Fruit fly (Drosophila melanogaster) whole organism, embryonic: Measurements from ENCODE around the gene Actn3.

Experiments
- CG10366 ChIP-seq: fragments of 200-800 bp; sonication (Bioruptor generic); IDR thresholded peaks from 2 replicates; pipeline ENCODE4 v1.3.6; 2022; ENCODE audit warnings: missing biosample characterization, missing genetic modification characterization
- CG10979 ChIP-seq: fragments of 200-800 bp; sonication (Bioruptor generic); optimal IDR thresholded peaks from 2 replicates; lab custom pipeline; 2018; ENCODE audit warnings: missing biosample characterization, mild to moderate bottlenecking, missing genetic modification characterization, moderate library complexity
- CG11504 ChIP-seq: fragments of 200-800 bp; sonication (Bioruptor generic); optimal IDR thresholded peaks from 3 replicates; lab custom pipeline; 2019; ENCODE audit warnings: missing biosample characterization, mild to moderate bottlenecking, missing genetic modification characterization, moderate library complexity
- CG11695 ChIP-seq: fragments of 200-800 bp; sonication (Bioruptor generic); IDR thresholded peaks from 3 replicates; pipeline ENCODE4 v1.3.6; 2022; ENCODE audit warnings: missing biosample characterization, missing genetic modification characterization
- CG15601 ChIP-seq: fragments of 200-800 bp; sonication (Bioruptor generic); optimal IDR thresholded peaks from 3 replicates; lab custom pipeline; 2019; ENCODE audit warnings: missing biosample characterization, mild to moderate bottlenecking, missing genetic modification characterization, moderate library complexity
- CG16813 ChIP-seq: fragments of 200-800 bp; sonication (Bioruptor generic); IDR thresholded peaks from 3 replicates; pipeline ENCODE4 v1.3.6; 2022; ENCODE audit warnings: missing biosample characterization, missing genetic modification characterization; ENCODE audit not compliant: partially characterized antibody
- CG17568 ChIP-seq: fragments of 200-800 bp; sonication (Bioruptor generic); optimal IDR thresholded peaks from 2 replicates; lab custom pipeline; 2018; ENCODE audit warnings: missing biosample characterization, mild to moderate bottlenecking, missing genetic modification characterization, moderate library complexity
- CG1832 ChIP-seq: fragments of 200-800 bp; sonication (Bioruptor generic); optimal IDR thresholded peaks from 2 replicates; lab custom pipeline; 2017; ENCODE audit warnings: missing biosample characterization, mild to moderate bottlenecking, missing genetic modification characterization, inconsistent platforms
- CG18619 ChIP-seq: fragments of 200-800 bp; sonication (Bioruptor generic); optimal IDR thresholded peaks from 3 replicates; lab custom pipeline; 2017; ENCODE audit warnings: missing biosample characterization, mild to moderate bottlenecking, missing genetic modification characterization
- CG2116 ChIP-seq: fragments of 200-800 bp; sonication (Bioruptor generic); optimal IDR thresholded peaks from 3 replicates; lab custom pipeline; 2018; ENCODE audit warnings: missing biosample characterization, mild to moderate bottlenecking, missing genetic modification characterization
- CG2199 ChIP-seq: fragments of 200-800 bp; sonication (Bioruptor generic); IDR thresholded peaks from 3 replicates; pipeline ENCODE4 v1.3.6; 2022; ENCODE audit warnings: missing biosample characterization, missing genetic modification characterization
- CG31388 ChIP-seq: fragments of 200-800 bp; sonication (Bioruptor generic); optimal IDR thresholded peaks from 2 replicates; lab custom pipeline; 2016; ENCODE audit warnings: missing biosample characterization, missing genetic modification characterization
- CG3838 ChIP-seq: fragments of 200-800 bp; sonication (Bioruptor generic); optimal IDR thresholded peaks from 3 replicates; lab custom pipeline; 2016; ENCODE audit warnings: missing biosample characterization, missing genetic modification characterization
- CG3847 ChIP-seq: fragments of 200-800 bp; sonication (Bioruptor generic); IDR thresholded peaks from 2 replicates; pipeline ENCODE4 v1.3.6; 2022; ENCODE audit warnings: missing biosample characterization, missing genetic modification characterization
- CG4360 ChIP-seq: fragments of 200-800 bp; sonication (Bioruptor generic); IDR thresholded peaks from 2 replicates; pipeline ENCODE4 v1.3.6; 2022; ENCODE audit warnings: missing biosample characterization, missing genetic modification characterization
- CG43689 ChIP-seq: fragments of 200-800 bp; sonication (Bioruptor generic); IDR thresholded peaks from 2 replicates; pipeline ENCODE4 v1.3.6; 2022; ENCODE audit warnings: missing biosample characterization, missing genetic modification characterization
- CG6272 ChIP-seq: fragments of 200-800 bp; sonication (Bioruptor generic); IDR thresholded peaks from 2 replicates; pipeline ENCODE4 v1.3.6; 2022; ENCODE audit warnings: missing biosample characterization, missing genetic modification characterization
- CG7556 ChIP-seq: fragments of 200-800 bp; sonication (Bioruptor generic); optimal IDR thresholded peaks from 2 replicates; lab custom pipeline; 2017; ENCODE audit warnings: missing biosample characterization, mild to moderate bottlenecking, missing genetic modification characterization
- CG7786 ChIP-seq: fragments of 200-800 bp; sonication (Bioruptor generic); optimal IDR thresholded peaks from 2 replicates; lab custom pipeline; 2016; ENCODE audit warnings: missing biosample characterization, missing genetic modification characterization
- CG7987 ChIP-seq: fragments of 200-800 bp; sonication (Bioruptor generic); optimal IDR thresholded peaks from 2 replicates; lab custom pipeline; 2018; ENCODE audit warnings: missing biosample characterization, mild to moderate bottlenecking, missing genetic modification characterization, moderate library complexity
- CG9609 ChIP-seq: fragments of 200-800 bp; sonication (Bioruptor generic); optimal IDR thresholded peaks from 3 replicates; lab custom pipeline; 2016; ENCODE audit warnings: missing biosample characterization, missing genetic modification characterization
- D19B ChIP-seq: fragments of 200-800 bp; sonication (Bioruptor generic); optimal IDR thresholded peaks from 2 replicates; lab custom pipeline; 2017; ENCODE audit warnings: missing biosample characterization, mild to moderate bottlenecking, missing genetic modification characterization
- Dbx ChIP-seq: fragments of 200-800 bp; sonication (Bioruptor generic); IDR thresholded peaks from 3 replicates; pipeline ENCODE4 v1.3.6; 2022; ENCODE audit warnings: missing biosample characterization, missing genetic modification characterization
- Fer3 ChIP-seq: fragments of 200-800 bp; sonication (Bioruptor generic); optimal IDR thresholded peaks from 2 replicates; lab custom pipeline; 2018; ENCODE audit warnings: missing biosample characterization, mild to moderate bottlenecking, missing genetic modification characterization, moderate library complexity
- Hr51 ChIP-seq, 2 experiments: fragments of 200-800 bp; sonication (Bioruptor generic); optimal IDR thresholded peaks; 2 replicates in 1 of 2; 3 replicates in 1 of 2; lab custom pipeline; 2016 to 2018; ENCODE audit warnings: missing biosample characterization in 2 of 2, missing genetic modification characterization in 2 of 2, mild to moderate bottlenecking in 1 of 2, moderate library complexity in 1 of 2
- Med ChIP-seq: fragments of 200-800 bp; sonication (Bioruptor generic); peaks from one replicate; lab custom pipeline; 2016; ENCODE audit warnings: missing biosample characterization, missing genetic modification characterization, mild to moderate bottlenecking, inconsistent platforms, moderate library complexity
- NFAT ChIP-seq: fragments of 200-800 bp; sonication (Bioruptor generic); IDR thresholded peaks from 2 replicates; pipeline ENCODE4 v1.3.6; 2022; ENCODE audit warnings: missing biosample characterization, missing genetic modification characterization
- Nf-YA ChIP-seq: fragments of 200-800 bp; sonication (Bioruptor generic); IDR thresholded peaks from 2 replicates; pipeline ENCODE4 v1.3.6; 2022; ENCODE audit warnings: missing biosample characterization, missing genetic modification characterization
- Rfx ChIP-seq: fragments of 200-800 bp; sonication (Bioruptor generic); IDR thresholded peaks from 2 replicates; pipeline ENCODE4 v1.3.6; 2022; ENCODE audit warnings: missing biosample characterization, missing genetic modification characterization
- Rx ChIP-seq: fragments of 200-800 bp; sonication (Bioruptor generic); IDR thresholded peaks from 2 replicates; pipeline ENCODE4 v1.3.6; 2022; ENCODE audit warnings: missing biosample characterization, missing genetic modification characterization
- Sox100B ChIP-seq: fragments of 200-800 bp; sonication (Bioruptor generic); optimal IDR thresholded peaks from 3 replicates; lab custom pipeline; 2018; ENCODE audit warnings: missing biosample characterization, mild to moderate bottlenecking, missing genetic modification characterization
- Sox102F ChIP-seq: fragments of 200-800 bp; sonication (Bioruptor generic); optimal IDR thresholded peaks from 2 replicates; lab custom pipeline; 2018; ENCODE audit warnings: missing biosample characterization, mild to moderate bottlenecking, missing genetic modification characterization, moderate library complexity
- YL-1 ChIP-seq: fragments of 200-800 bp; sonication (Bioruptor generic); optimal IDR thresholded peaks from 3 replicates; lab custom pipeline; 2017; ENCODE audit warnings: missing biosample characterization, mild to moderate bottlenecking, missing genetic modification characterization
- bsh ChIP-seq, 2 experiments: fragments of 200-800 bp; sonication (Bioruptor generic); optimal IDR thresholded peaks; 2 replicates each; lab custom pipeline; 2017 to 2018; ENCODE audit warnings: mild to moderate bottlenecking in 2 of 2, missing biosample characterization in 2 of 2, missing genetic modification characterization in 2 of 2, moderate library complexity in 1 of 2
- croc ChIP-seq: fragments of 200-800 bp; sonication (Bioruptor generic); conservative IDR thresholded peaks from 3 replicates; pipeline ENCODE4 v1.3.6; 2022; ENCODE audit warnings: missing biosample characterization, missing genetic modification characterization
- dati ChIP-seq: fragments of 200-800 bp; sonication (Bioruptor generic); IDR thresholded peaks from 2 replicates; pipeline ENCODE4 v1.3.6; 2022; ENCODE audit warnings: missing biosample characterization, missing genetic modification characterization
- dmrt99B ChIP-seq: fragments of 200-800 bp; sonication (Bioruptor generic); optimal IDR thresholded peaks from 2 replicates; lab custom pipeline; 2018; ENCODE audit warnings: missing biosample characterization, mild to moderate bottlenecking, missing genetic modification characterization, moderate library complexity
- fd102C ChIP-seq: fragments of 200-800 bp; sonication (Bioruptor generic); optimal IDR thresholded peaks from 2 replicates; lab custom pipeline; 2018; ENCODE audit warnings: missing biosample characterization, mild to moderate bottlenecking, missing genetic modification characterization, moderate library complexity
- hth ChIP-seq: fragments of >200 bp; optimal IDR thresholded peaks from 2 replicates; lab custom pipeline; 2017; ENCODE audit warnings: inconsistent platforms
- ind ChIP-seq: fragments of 200-800 bp; sonication (Bioruptor generic); optimal IDR thresholded peaks from 3 replicates; lab custom pipeline; 2016; ENCODE audit warnings: missing biosample characterization, missing genetic modification characterization
- lmd ChIP-seq: fragments of 200-800 bp; sonication (Bioruptor generic); IDR thresholded peaks from 2 replicates; pipeline ENCODE4 v1.3.6; 2022; ENCODE audit warnings: missing biosample characterization, missing genetic modification characterization
- pan ChIP-seq, 4 experiments: fragments of >200 bp in 3 of 4; fragments of 200-800 bp in 1 of 4; sonication (Bioruptor generic) in 1 of 4; optimal IDR thresholded peaks in 3 of 4; IDR thresholded peaks in 1 of 4; 2 replicates each; pipeline versions ENCODE4 v1.3.6 to Lab custom; 2017 to 2022; ENCODE audit warnings: missing biosample characterization in 2 of 4, missing genetic modification characterization in 2 of 4, mixed read lengths in 1 of 4
- pros ChIP-seq: fragments of 200-800 bp; sonication (Bioruptor generic); optimal IDR thresholded peaks from 3 replicates; lab custom pipeline; 2019; ENCODE audit warnings: missing biosample characterization, mild to moderate bottlenecking, missing genetic modification characterization, moderate library complexity
- slbo ChIP-seq: fragments of 200-800 bp; sonication (Bioruptor generic); IDR thresholded peaks from 2 replicates; pipeline ENCODE4 v1.3.6; 2022; ENCODE audit warnings: missing biosample characterization, missing genetic modification characterization
- toy ChIP-seq: fragments of 200-800 bp; sonication (Bioruptor generic); IDR thresholded peaks from 2 replicates; pipeline ENCODE4 v1.3.6; 2022; ENCODE audit warnings: missing biosample characterization, missing genetic modification characterization
- vnd ChIP-seq: fragments of 200-800 bp; sonication (Bioruptor generic); IDR thresholded peaks from 3 replicates; pipeline ENCODE4 v1.3.6; 2022; ENCODE audit warnings: missing biosample characterization, missing genetic modification characterization; ENCODE audit not compliant: partially characterized antibody
- wek ChIP-seq: fragments of 200-800 bp; sonication (Bioruptor generic); optimal IDR thresholded peaks from 3 replicates; lab custom pipeline; 2018; ENCODE audit warnings: missing biosample characterization, mild to moderate bottlenecking, missing genetic modification characterization, moderate library complexity

Actn3 gene

dm6 chr3R:16986181-16987074 is 8.8 kb upstream of the Actn3 start (continued):
- peak; percentile 36 for TF ChIP-seq CG2116 (GFP tag; lab: Kevin White, UChicago)

- TF ChIP-seq CG9609 (GFP tag; lab: Kevin White, UChicago) = no peak
- TF ChIP-seq pan (optimal IDR thresholded peaks at IDR 0.05; lab: Kevin White, UChicago) = no peak
- TF ChIP-seq pan (GFP tag; optimal IDR thresholded peaks at IDR 0.05 in 1 of 2, IDR thresholded peaks at IDR 0.05 in 1 of 2) = peak in 1 of 2 experiments; percentile 28
- TF ChIP-seq Hr51 (GFP tag; optimal IDR thresholded peaks at IDR 0.05; lab: Kevin White, UChicago) = peak in 1 of 2 experiments; percentile 9
- TF ChIP-seq Rfx = no peak
- TF ChIP-seq Nf-YA (GFP tag; lab: Robert Waterston, UW) = no peak
- no peak for TF ChIP-seq wek (GFP tag; lab: Kevin White, UChicago)
- no peak for TF ChIP-seq YL-1
- TF ChIP-seq pros = no peak
- TF ChIP-seq CG6272 (GFP tag; lab: Robert Waterston, UW) = no peak
- no peak for TF ChIP-seq fd102C (GFP tag; lab: Kevin White, UChicago)
- no peak for TF ChIP-seq CG7786
- no peak for TF ChIP-seq CG7556 (GFP tag; lab: Kevin White, UChicago)
- TF ChIP-seq CG10366 (GFP tag; lab: Robert Waterston, UW) = no peak
- TF ChIP-seq CG7987 = no peak
- TF ChIP-seq CG3838 (GFP tag; lab: Kevin White, UChicago) = no peak
- TF ChIP-seq CG3847 (GFP tag; lab: Robert Waterston, UW) = no peak
- TF ChIP-seq bsh (GFP tag; optimal IDR thresholded peaks at IDR 0.05; lab: Kevin White, UChicago) = no peak
- no peak for TF ChIP-seq lmd (GFP tag; lab: Robert Waterston, UW)
- no peak for TF ChIP-seq Sox100B
- TF ChIP-seq CG18619 (GFP tag; lab: Kevin White, UChicago) = no peak
- TF ChIP-seq croc (GFP tag; lab: Robert Waterston, UW) = no peak
- no peak for TF ChIP-seq Dbx (GFP tag; lab: Robert Waterston, UW)
- TF ChIP-seq vnd (GFP tag; lab: Robert Waterston, UW) = no peak
- no peak for TF ChIP-seq CG31388
- no peak for TF ChIP-seq Rx (GFP tag; lab: Robert Waterston, UW)
- no peak for TF ChIP-seq dati
- TF ChIP-seq CG17568 (GFP tag; lab: Kevin White, UChicago) = no peak
- no peak for TF ChIP-seq CG1832 (GFP tag; lab: Kevin White, UChicago)
- no peak for TF ChIP-seq CG16813 (GFP tag; lab: Robert Waterston, UW)
- TF ChIP-seq CG43689 (GFP tag; lab: Robert Waterston, UW) = no peak
- no peak for TF ChIP-seq toy
- no peak for TF ChIP-seq Fer3 (tag; lab: Kevin White, UChicago)
- no peak for TF ChIP-seq ind
- TF ChIP-seq NFAT (GFP tag; lab: Robert Waterston, UW) = no peak
- peak; percentile 29 for TF ChIP-seq dmrt99B (tag; lab: Kevin White, UChicago)
- no peak for TF ChIP-seq CG4360 (GFP tag; lab: Robert Waterston, UW)
- peak; percentile 26 for TF ChIP-seq Sox102F
- no peak for TF ChIP-seq CG11695 (GFP tag; lab: Robert Waterston, UW)
- no peak for TF ChIP-seq CG15601 (tag; lab: Kevin White, UChicago)
- peak; percentile 18 for TF ChIP-seq CG11504 (tag; lab: Kevin White, UChicago)
- TF ChIP-seq D19B (GFP tag; lab: Kevin White, UChicago) = peak; percentile 82
- TF ChIP-seq CG10979 (tag; lab: Kevin White, UChicago) = no peak
- peak; percentile 78 for TF ChIP-seq Med (GFP tag; lab: Kevin White, UChicago)
- TF ChIP-seq hth (lab: Kevin White, UChicago) = no peak
- peak; percentile 49; the same call in 1 of the 2 replicates for TF ChIP-seq slbo (GFP tag; lab: Robert Waterston, UW)
- TF ChIP-seq CG2199 (GFP tag; lab: Robert Waterston, UW) = no peak
Observed at dm6 chr3R:16985547-16985946, 8.0 kb upstream of the Actn3 start.
